Worm (Caenorhabditis elegans) whole organism, L1 larva: Measurements from ENCODE around the gene F58E6.5.

Experiments
- C34B4.2 ChIP-seq: sonication (generic microtip); optimal IDR thresholded peaks from 2 replicates; lab custom pipeline; 2017; ENCODE audit warnings: mild to moderate bottlenecking, missing genetic modification characterization, missing compliant biosample characterization
- F16B12.6 ChIP-seq: fragments of 150-350 bp; optimal IDR thresholded peaks from 2 replicates; lab custom pipeline; 2014; ENCODE audit warnings: missing biosample characterization, missing genetic modification characterization
- Y116A8C.19 ChIP-seq: sonication (generic microtip); optimal IDR thresholded peaks from 2 replicates; lab custom pipeline; 2016; ENCODE audit warnings: missing compliant biosample characterization, missing genetic modification characterization, borderline replicate concordance
- aha-1 ChIP-seq: fragments of 150-350 bp; optimal IDR thresholded peaks from 2 replicates; lab custom pipeline; 2014; ENCODE audit warnings: missing biosample characterization, missing genetic modification characterization
- alr-1 ChIP-seq: fragments of 200-800 bp; sonication (Bioruptor generic); optimal IDR thresholded peaks from 2 replicates; lab custom pipeline; 2018; ENCODE audit warnings: borderline replicate concordance, mild to moderate bottlenecking, missing genetic modification characterization, missing compliant biosample characterization
- aly-2 ChIP-seq: fragments of 150-350 bp; optimal IDR thresholded peaks from 2 replicates; lab custom pipeline; 2014; ENCODE audit warnings: missing biosample characterization, missing genetic modification characterization
- blmp-1 ChIP-seq: fragments of 150-350 bp; optimal IDR thresholded peaks from 2 replicates; lab custom pipeline; 2014; ENCODE audit warnings: missing biosample characterization, missing genetic modification characterization
- ceh-63 ChIP-seq: fragments of 200-800 bp; sonication (Bioruptor generic); optimal IDR thresholded peaks from 2 replicates; lab custom pipeline; 2018; ENCODE audit warnings: mild to moderate bottlenecking, missing genetic modification characterization, missing compliant biosample characterization
- ceh-82 ChIP-seq, 3 experiments: fragments of 150-350 bp in 1 of 3; sonication (generic microtip) in 2 of 3; optimal IDR thresholded peaks; 2 replicates each; lab custom pipeline; 2014 to 2017; ENCODE audit warnings: missing biosample characterization in 3 of 3, missing genetic modification characterization in 3 of 3
- ceh-88 ChIP-seq: fragments of 200-800 bp; sonication (Bioruptor generic); IDR thresholded peaks from 2 replicates; pipeline ENCODE4 v1.3.6; 2022; ENCODE audit warnings: missing genetic modification characterization, missing compliant biosample characterization
- ceh-90 ChIP-seq: sonication (generic microtip); optimal IDR thresholded peaks from 2 replicates; lab custom pipeline; 2016; ENCODE audit warnings: missing genetic modification characterization, missing compliant biosample characterization
- ces-1 ChIP-seq: fragments of 150-350 bp; optimal IDR thresholded peaks from 2 replicates; lab custom pipeline; 2014; ENCODE audit warnings: missing biosample characterization, missing genetic modification reagents, missing genetic modification characterization
- efl-1 ChIP-seq, 4 experiments: fragments of 150-350 bp; optimal IDR thresholded peaks in 3 of 4; peaks in 1 of 4; 1 replicate in 1 of 4; 2 replicates in 3 of 4; lab custom pipeline; 2014; ENCODE audit warnings: missing biosample characterization in 2 of 4, missing genetic modification characterization in 2 of 4, missing genetic modification reagents in 2 of 4
- elt-2 ChIP-seq: sonication (generic microtip); optimal IDR thresholded peaks from 2 replicates; lab custom pipeline; 2016; ENCODE audit warnings: missing genetic modification characterization, mild to moderate bottlenecking, inconsistent platforms, missing compliant biosample characterization, missing genetic modification reagents
- elt-3 ChIP-seq, 6 experiments: fragments of 150-350 bp in 1 of 6; sonication (generic microtip); optimal IDR thresholded peaks; 2 replicates each; lab custom pipeline; 2017 to 2018; ENCODE audit warnings: missing biosample characterization in 6 of 6, missing genetic modification characterization in 6 of 6, inconsistent platforms in 1 of 6
- ets-5 ChIP-seq: fragments of 200-800 bp; sonication (Bioruptor generic); IDR thresholded peaks from 2 replicates; pipeline ENCODE4 v1.3.6; 2022; ENCODE audit warnings: missing genetic modification characterization, missing compliant biosample characterization
- fkh-4 ChIP-seq: sonication (generic microtip); optimal IDR thresholded peaks from 2 replicates; lab custom pipeline; 2016; ENCODE audit warnings: missing compliant biosample characterization, missing genetic modification characterization, borderline replicate concordance
- fkh-8 ChIP-seq: sonication (generic microtip); optimal IDR thresholded peaks from 2 replicates; lab custom pipeline; 2016; ENCODE audit warnings: mild to moderate bottlenecking, missing genetic modification characterization, missing compliant biosample characterization
- grh-1 ChIP-seq: fragments of 200-800 bp; sonication (Bioruptor generic); IDR thresholded peaks from 2 replicates; pipeline ENCODE4 v1.3.6; 2022; ENCODE audit warnings: missing genetic modification reagents, missing genetic modification characterization, missing compliant biosample characterization
- hlh-17 ChIP-seq: fragments of 200-800 bp; sonication (Bioruptor generic); optimal IDR thresholded peaks from 2 replicates; lab custom pipeline; 2018; ENCODE audit warnings: missing genetic modification characterization, mild to moderate bottlenecking, missing compliant biosample characterization, moderate library complexity, borderline replicate concordance
- hpl-2 ChIP-seq: fragments of 150-350 bp; optimal IDR thresholded peaks from 2 replicates; lab custom pipeline; 2014; ENCODE audit warnings: missing biosample characterization, missing genetic modification reagents, missing genetic modification characterization
- isw-1 ChIP-seq: fragments of 200-800 bp; sonication (Bioruptor generic); IDR thresholded peaks from 2 replicates; pipeline ENCODE4 v1.3.6; 2022; ENCODE audit warnings: missing genetic modification characterization, missing compliant biosample characterization
- lin-13 ChIP-seq: fragments of 150-350 bp; optimal IDR thresholded peaks from 2 replicates; lab custom pipeline; 2014; ENCODE audit warnings: missing biosample characterization, missing genetic modification reagents, missing genetic modification characterization
- lin-15B ChIP-seq: fragments of 150-350 bp; sonication (generic microtip); optimal IDR thresholded peaks from 3 replicates; lab custom pipeline; 2014; ENCODE audit warnings: missing biosample characterization, missing genetic modification characterization
- lin-35 ChIP-seq, 2 experiments: fragments of 150-350 bp; optimal IDR thresholded peaks; 2 replicates each; lab custom pipeline; 2014; ENCODE audit warnings: missing biosample characterization in 2 of 2, missing genetic modification characterization in 2 of 2, missing genetic modification reagents in 2 of 2
- mab-9 ChIP-seq: fragments of 200-800 bp; sonication (Bioruptor generic); IDR thresholded peaks from 2 replicates; pipeline ENCODE4 v1.3.6; 2022; ENCODE audit warnings: missing genetic modification reagents, missing genetic modification characterization, missing compliant biosample characterization
- mdl-1 ChIP-seq, 2 experiments: fragments of 150-350 bp; optimal IDR thresholded peaks; 2 replicates each; lab custom pipeline; 2014 to 2017; ENCODE audit warnings: missing biosample characterization in 2 of 2, missing genetic modification characterization in 2 of 2, inconsistent platforms in 1 of 2
- mef-2 ChIP-seq: fragments of 150-350 bp; optimal IDR thresholded peaks from 2 replicates; lab custom pipeline; 2014; ENCODE audit warnings: missing biosample characterization, missing genetic modification characterization
- nhr-11 ChIP-seq: fragments of 150-350 bp; optimal IDR thresholded peaks from 2 replicates; lab custom pipeline; 2014; ENCODE audit warnings: missing biosample characterization, missing genetic modification characterization
- nhr-19 ChIP-seq: fragments of 200-800 bp; sonication (Bioruptor generic); conservative IDR thresholded peaks from 2 replicates; pipeline ENCODE4 v1.3.6; 2022; ENCODE audit warnings: missing genetic modification characterization, missing compliant biosample characterization
- nhr-20 ChIP-seq: sonication (generic microtip); optimal IDR thresholded peaks from 2 replicates; lab custom pipeline; 2016; ENCODE audit warnings: mild to moderate bottlenecking, missing genetic modification characterization, missing compliant biosample characterization
- nhr-237 ChIP-seq: fragments of 150-350 bp; optimal IDR thresholded peaks from 2 replicates; lab custom pipeline; 2014; ENCODE audit warnings: missing biosample characterization, missing genetic modification characterization
- nhr-28 ChIP-seq: fragments of 150-350 bp; optimal IDR thresholded peaks from 2 replicates; lab custom pipeline; 2014; ENCODE audit warnings: missing biosample characterization, missing genetic modification characterization
- nhr-47 ChIP-seq: sonication (generic microtip); optimal IDR thresholded peaks from 2 replicates; lab custom pipeline; 2016; ENCODE audit warnings: mild to moderate bottlenecking, missing genetic modification characterization, moderate library complexity, missing compliant biosample characterization
- nhr-71 ChIP-seq: sonication (generic microtip); optimal IDR thresholded peaks from 2 replicates; lab custom pipeline; 2016; ENCODE audit warnings: mild to moderate bottlenecking, missing genetic modification characterization, moderate library complexity, missing compliant biosample characterization
- nhr-84 ChIP-seq: sonication (generic microtip); optimal IDR thresholded peaks from 2 replicates; lab custom pipeline; 2017; ENCODE audit warnings: missing biosample characterization, missing genetic modification characterization
- nhr-90 ChIP-seq: sonication (generic microtip); optimal IDR thresholded peaks from 2 replicates; lab custom pipeline; 2016; ENCODE audit warnings: mild to moderate bottlenecking, missing genetic modification characterization, missing compliant biosample characterization; ENCODE audit not compliant: poor library complexity
- rnt-1 ChIP-seq: sonication (generic microtip); optimal IDR thresholded peaks from 2 replicates; lab custom pipeline; 2016; ENCODE audit warnings: mild to moderate bottlenecking, missing genetic modification characterization, moderate library complexity, missing compliant biosample characterization
- snpc-4 ChIP-seq: fragments of 150-350 bp; optimal IDR thresholded peaks from 2 replicates; lab custom pipeline; 2014; ENCODE audit warnings: missing biosample characterization, missing genetic modification characterization
- snu-23 ChIP-seq: sonication (generic microtip); optimal IDR thresholded peaks from 2 replicates; lab custom pipeline; 2016; ENCODE audit warnings: missing genetic modification characterization, missing compliant biosample characterization
- sup-37 ChIP-seq: fragments of 200-800 bp; sonication (Bioruptor generic); optimal IDR thresholded peaks from 2 replicates; lab custom pipeline; 2018; ENCODE audit warnings: mild to moderate bottlenecking, missing genetic modification characterization, missing compliant biosample characterization
- swsn-7 ChIP-seq: sonication (generic microtip); optimal IDR thresholded peaks from 2 replicates; lab custom pipeline; 2016; ENCODE audit warnings: missing genetic modification characterization, missing compliant biosample characterization
- unc-130 ChIP-seq: fragments of 150-350 bp; optimal IDR thresholded peaks from 2 replicates; lab custom pipeline; 2017; ENCODE audit warnings: missing biosample characterization, missing genetic modification characterization, inconsistent platforms
- unc-30 ChIP-seq: sonication (generic microtip); optimal IDR thresholded peaks from 2 replicates; lab custom pipeline; 2017; ENCODE audit warnings: missing biosample characterization, missing genetic modification characterization
- unc-86 ChIP-seq: sonication (generic microtip); optimal IDR thresholded peaks from 2 replicates; lab custom pipeline; 2016; ENCODE audit warnings: missing genetic modification characterization, missing compliant biosample characterization
- vab-15 ChIP-seq: sonication (generic microtip); optimal IDR thresholded peaks from 2 replicates; lab custom pipeline; 2017; ENCODE audit warnings: missing genotype, mild to moderate bottlenecking, missing genetic modification characterization, missing compliant biosample characterization
- xbp-1 ChIP-seq: sonication (generic microtip); optimal IDR thresholded peaks from 2 replicates; lab custom pipeline; 2016; ENCODE audit warnings: missing genetic modification characterization, missing compliant biosample characterization
- zip-4 ChIP-seq: fragments of 200-800 bp; sonication (Bioruptor generic); optimal IDR thresholded peaks from 2 replicates; lab custom pipeline; 2018; ENCODE audit warnings: mild to moderate bottlenecking, missing genetic modification characterization, moderate library complexity, missing compliant biosample characterization
- ztf-11 ChIP-seq, 2 experiments: sonication (generic microtip); optimal IDR thresholded peaks; 2 replicates each; lab custom pipeline; 2016 to 2017; ENCODE audit warnings: missing genetic modification characterization in 2 of 2, missing biosample characterization in 1 of 2, missing compliant biosample characterization in 1 of 2
- ztf-4 ChIP-seq: fragments of 150-350 bp; optimal IDR thresholded peaks from 2 replicates; lab custom pipeline; 2014; ENCODE audit warnings: missing biosample characterization, missing genetic modification characterization

Gene F58E6.5

DNA sequence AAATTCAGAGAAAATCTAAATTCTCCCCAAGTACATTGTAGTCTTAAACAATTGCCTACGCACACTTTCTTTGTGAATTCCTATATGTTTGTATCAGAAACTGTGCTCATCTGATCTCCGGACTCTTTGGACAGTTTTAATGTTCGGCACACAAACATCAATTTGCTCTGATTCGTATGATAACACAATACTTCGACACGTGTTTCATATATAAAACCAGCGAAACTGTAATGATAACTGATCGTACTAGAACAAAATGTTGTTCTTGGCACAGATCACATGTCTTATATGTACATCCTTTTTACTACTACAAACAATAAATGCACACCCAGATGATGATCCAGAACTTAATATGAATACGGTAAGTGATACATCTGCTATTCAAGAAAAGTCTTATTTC lies 37.0 kb upstream of the F58E6.5 start, which contains the start of gene lipl-2:
TSS of gene lipl-2 (plus strand) at position 236 of the 400 bp plus-strand sequence.
- TF ChIP-seq ets-5 (GFP tag; lab: Robert Waterston, UW) (no peak), unc-86 (tag; lab: Kevin White, UChicago) (no peak), vab-15 (tag; lab: Kevin White, UChicago) (no peak), blmp-1 (tag; lab: Kevin White, UChicago) (no peak), ceh-90 (no peak), nhr-28 (no peak), isw-1 (GFP tag; lab: Robert Waterston, UW) (no peak), elt-2 (peak; percentile 84), ceh-63 (no peak), aha-1 (tag; lab: Kevin White, UChicago) (no peak), elt-3 (tag; optimal IDR thresholded peaks at IDR 0.05; lab: Kevin White, UChicago) (no peak), nhr-20 (peak; percentile 52), lin-35 (GFP tag; optimal IDR thresholded peaks at IDR 0.05; lab: Kevin White, UChicago) (peak in 1 of 2 experiments; percentile 3), alr-1 (tag; lab: Kevin White, UChicago) (no peak), lin-13 (GFP tag; lab: Kevin White, UChicago) (no peak), nhr-19 (GFP tag; lab: Robert Waterston, UW) (no peak), mab-9 (no peak), nhr-71 (tag; lab: Kevin White, UChicago) (peak; percentile 15), nhr-11 (tag; lab: Kevin White, UChicago) (no peak), zip-4 (GFP tag; lab: Kevin White, UChicago) (no peak), efl-1 (optimal IDR thresholded peaks at IDR 0.05; lab: Kevin White, UChicago) (no peak), efl-1 (GFP tag; optimal IDR thresholded peaks at IDR 0.05 in 1 of 2; lab: Kevin White, UChicago) (no peak), ceh-88 (GFP tag; lab: Robert Waterston, UW) (no peak), ces-1 (GFP tag; lab: Kevin White, UChicago) (no peak), nhr-237 (no peak), unc-130 (no peak), xbp-1 (no peak), fkh-4 (tag; lab: Kevin White, UChicago) (no peak), Y116A8C.19 (tag; lab: Kevin White, UChicago) (no peak), fkh-8 (tag; lab: Kevin White, UChicago) (no peak), F16B12.6 (tag; lab: Kevin White, UChicago) (no peak), nhr-84 (no peak), hpl-2 (GFP tag; lab: Kevin White, UChicago) (no peak), grh-1 (GFP tag; lab: Robert Waterston, UW) (no peak), ztf-4 (tag; lab: Kevin White, UChicago) (no peak), C34B4.2 (no peak), hlh-17 (GFP tag; lab: Kevin White, UChicago) (no peak)

DNA sequence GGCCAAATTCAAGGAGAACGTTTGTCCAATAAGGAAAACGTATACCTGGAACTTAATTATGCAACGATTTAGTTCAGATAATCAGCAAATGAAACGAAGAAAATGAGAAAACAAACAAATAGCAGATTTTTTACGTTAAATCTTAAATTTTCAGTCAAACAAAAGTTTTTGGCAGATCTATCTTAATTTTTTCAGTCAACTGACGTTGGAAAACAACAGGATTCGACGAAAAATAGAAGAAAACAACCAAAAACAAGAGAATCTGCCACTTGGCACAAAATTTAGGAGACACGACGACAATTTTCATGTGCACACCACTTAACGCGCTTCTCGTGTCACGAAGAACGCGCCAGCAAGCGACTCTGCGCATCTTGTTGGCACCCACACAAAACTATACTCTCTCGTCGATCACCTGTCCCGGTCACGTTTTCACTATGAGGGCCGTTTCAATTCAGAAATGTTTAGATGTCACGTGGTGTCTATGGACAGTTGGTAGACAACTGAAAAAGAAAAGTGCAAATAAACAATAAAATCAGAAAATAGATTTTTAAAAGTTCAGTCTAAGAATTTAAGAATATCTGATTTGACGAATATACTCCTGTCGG lies 35.4 kb upstream of the F58E6.5 start, which contains the start of gene ztf-7:
TSS of gene ztf-7 (minus strand) at position 51 of the 605 bp plus-strand sequence.
- no peak for TF ChIP-seq nhr-28
- TF ChIP-seq unc-130, result peak; percentile 99
- TF ChIP-seq ztf-11 (tag; optimal IDR thresholded peaks at IDR 0.05; lab: Kevin White, UChicago), result peak in 1 of 2 experiments; percentile 87
- TF ChIP-seq snu-23, result peak; percentile 99
- TF ChIP-seq Y116A8C.19 (tag; lab: Kevin White, UChicago), result no peak
- TF ChIP-seq unc-30 (tag; lab: Kevin White, UChicago), result no peak
- TF ChIP-seq nhr-20, result peak; percentile 100
- TF ChIP-seq sup-37 (GFP tag; lab: Kevin White, UChicago), result peak; percentile 98
- TF ChIP-seq nhr-47 (tag; lab: Kevin White, UChicago), result peak; percentile 99
- TF ChIP-seq nhr-11 (tag; lab: Kevin White, UChicago), result peak; percentile 93
- peak; percentile 92 for TF ChIP-seq mab-9
- no peak for TF ChIP-seq alr-1 (tag; lab: Kevin White, UChicago)
- TF ChIP-seq ceh-82 (tag; optimal IDR thresholded peaks at IDR 0.05; lab: Kevin White, UChicago), result peak; percentile 85 to 94 (median 85)
- TF ChIP-seq nhr-90 (tag; lab: Kevin White, UChicago), result peak; percentile 98
- TF ChIP-seq nhr-84, result no peak
- TF ChIP-seq aly-2 (tag; lab: Kevin White, UChicago), result peak; percentile 62
- peak; percentile 75 for TF ChIP-seq lin-15B
- TF ChIP-seq mef-2 (tag; lab: Kevin White, UChicago), result peak; percentile 90
- TF ChIP-seq zip-4 (GFP tag; lab: Kevin White, UChicago), result peak; percentile 82
- peak; percentile 98 for TF ChIP-seq swsn-7 (tag; lab: Kevin White, UChicago)
- peak; percentile 99 for TF ChIP-seq nhr-19 (GFP tag; lab: Robert Waterston, UW)
- TF ChIP-seq mdl-1 (tag; optimal IDR thresholded peaks at IDR 0.05; lab: Kevin White, UChicago), result peak; percentile 59 to 100
- TF ChIP-seq snpc-4 (tag; lab: Kevin White, UChicago), result peak; percentile 95
- TF ChIP-seq rnt-1, result peak; percentile 97
